Worm (Caenorhabditis elegans): Measurements from ENCODE around the gene exo-1.

exo-1 gene

DNA sequence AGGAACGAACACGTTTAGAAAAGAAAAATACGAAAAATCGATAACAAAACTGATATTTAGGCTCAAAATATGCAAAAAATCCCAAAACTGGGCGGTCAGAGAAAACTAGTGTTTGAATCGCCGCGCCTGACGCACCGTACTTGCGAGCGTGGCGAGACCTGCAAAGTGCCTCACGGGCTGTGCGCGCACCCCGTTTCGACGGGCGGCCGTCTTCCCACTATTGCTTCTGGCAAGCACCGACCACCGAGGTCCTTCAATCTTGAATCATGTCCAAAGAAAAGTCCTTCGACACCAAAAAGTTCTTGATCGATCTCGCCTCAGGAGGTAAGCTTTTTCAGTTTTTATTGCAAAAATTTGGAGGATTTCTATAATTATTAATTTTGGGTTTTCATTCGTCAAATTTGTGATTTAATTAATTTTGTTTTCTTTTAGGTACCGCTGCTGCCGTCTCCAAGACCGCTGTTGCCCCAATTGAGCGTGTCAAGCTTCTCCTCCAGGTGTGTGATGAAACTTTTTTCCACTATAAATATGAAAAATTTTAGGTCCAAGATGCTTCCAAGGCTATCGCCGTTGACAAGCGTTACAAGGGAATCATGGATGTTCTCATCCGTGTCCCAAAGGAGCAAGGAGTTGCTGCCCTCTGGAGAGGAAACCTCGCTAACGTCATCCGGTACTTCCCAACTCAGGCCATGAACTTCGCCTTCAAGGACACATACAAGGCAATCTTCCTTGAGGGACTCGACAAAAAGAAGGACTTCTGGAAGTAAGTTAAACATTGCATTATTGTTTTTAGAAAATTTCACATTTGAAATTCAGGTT is 39.9 kb downstream of the exo-1 start, which contains the start of gene ant-1.1 (continued):
- TF ChIP-seq zag-1 (tag; optimal IDR thresholded peaks at IDR 0.05) (no peak), zip-4 (GFP tag; optimal IDR thresholded peaks at IDR 0.05) (peak; percentile 87), alr-1 (tag; optimal IDR thresholded peaks at IDR 0.05; ENCODE audit: borderline replicate concordance) (no peak), nhr-77 (tag; optimal IDR thresholded peaks at IDR 0.05) (peak; percentile 94), pax-3 (tag; optimal IDR thresholded peaks at IDR 0.05) (peak; percentile 96), nhr-47 (tag; optimal IDR thresholded peaks at IDR 0.05) (peak; percentile 98), lsy-2 (tag; optimal IDR thresholded peaks at IDR 0.05) (peak; percentile 99), ceh-8 (GFP tag; optimal IDR thresholded peaks at IDR 0.05) (peak; percentile 88), fkh-8 (tag; optimal IDR thresholded peaks at IDR 0.05) (peak; percentile 98), elt-3 (tag; optimal IDR thresholded peaks at IDR 0.05) (peak in 5 of 6 experiments; percentile 39 to 86 (median 60)), ceh-88 (GFP tag; IDR thresholded peaks at IDR 0.05) (peak; percentile 92), C34B4.2 (tag; optimal IDR thresholded peaks at IDR 0.05) (peak; percentile 100), ceh-90 (tag; optimal IDR thresholded peaks at IDR 0.05) (peak; percentile 38), rnt-1 (tag; optimal IDR thresholded peaks at IDR 0.05) (peak; percentile 96), nhr-20 (tag; optimal IDR thresholded peaks at IDR 0.05) (peak; percentile 95), ces-1 (GFP tag; optimal IDR thresholded peaks at IDR 0.05) (no peak), tbx-2 (tag; optimal IDR thresholded peaks at IDR 0.05) (peak; percentile 96), efl-3 (GFP tag; optimal IDR thresholded peaks at IDR 0.05) (peak; percentile 16), nhr-19 (GFP tag; conservative IDR thresholded peaks at IDR 0.05) (peak; percentile 97), jun-1 (tag; optimal IDR thresholded peaks at IDR 0.05) (peak; percentile 94), nhr-85 (tag) (peak; percentile 96), hlh-17 (GFP tag; optimal IDR thresholded peaks at IDR 0.05; ENCODE audit: borderline replicate concordance) (no peak), nhr-84 (tag; optimal IDR thresholded peaks at IDR 0.05) (no peak), lin-35 (GFP tag; optimal IDR thresholded peaks at IDR 0.05) (peak; percentile 98), C16A3.4 (tag; optimal IDR thresholded peaks at IDR 0.05) (peak; percentile 94), unc-98 (GFP tag; IDR thresholded peaks at IDR 0.05) (peak; percentile 67; the same call in 1 of the 2 replicates), ets-5 (GFP tag; IDR thresholded peaks at IDR 0.05) (no peak), aha-1 (tag; optimal IDR thresholded peaks at IDR 0.05) (peak; percentile 46), hpl-2 (GFP tag; optimal IDR thresholded peaks at IDR 0.05) (peak; percentile 2), vab-15 (tag; optimal IDR thresholded peaks at IDR 0.05) (peak; percentile 96), pag-3 (tag; optimal IDR thresholded peaks at IDR 0.05; ENCODE audit: borderline replicate concordance, insufficient read depth) (no peak), fkh-4 (tag; optimal IDR thresholded peaks at IDR 0.05; ENCODE audit: borderline replicate concordance) (no peak), ztf-11 (tag; optimal IDR thresholded peaks at IDR 0.05) (peak in 1 of 2 experiments; percentile 87), ama-1 (optimal IDR thresholded peaks at IDR 0.05) (peak; percentile 83), efl-1 (optimal IDR thresholded peaks at IDR 0.05) (peak; percentile 90 to 99), efl-1 (GFP tag; optimal IDR thresholded peaks at IDR 0.05 in 1 of 2) (peak; percentile 98 to 100), snpc-4 (tag; optimal IDR thresholded peaks at IDR 0.05) (peak; percentile 57), ztf-4 (tag; optimal IDR thresholded peaks at IDR 0.05) (peak; percentile 85), nhr-12 (tag; optimal IDR thresholded peaks at IDR 0.05) (no peak)

DNA sequence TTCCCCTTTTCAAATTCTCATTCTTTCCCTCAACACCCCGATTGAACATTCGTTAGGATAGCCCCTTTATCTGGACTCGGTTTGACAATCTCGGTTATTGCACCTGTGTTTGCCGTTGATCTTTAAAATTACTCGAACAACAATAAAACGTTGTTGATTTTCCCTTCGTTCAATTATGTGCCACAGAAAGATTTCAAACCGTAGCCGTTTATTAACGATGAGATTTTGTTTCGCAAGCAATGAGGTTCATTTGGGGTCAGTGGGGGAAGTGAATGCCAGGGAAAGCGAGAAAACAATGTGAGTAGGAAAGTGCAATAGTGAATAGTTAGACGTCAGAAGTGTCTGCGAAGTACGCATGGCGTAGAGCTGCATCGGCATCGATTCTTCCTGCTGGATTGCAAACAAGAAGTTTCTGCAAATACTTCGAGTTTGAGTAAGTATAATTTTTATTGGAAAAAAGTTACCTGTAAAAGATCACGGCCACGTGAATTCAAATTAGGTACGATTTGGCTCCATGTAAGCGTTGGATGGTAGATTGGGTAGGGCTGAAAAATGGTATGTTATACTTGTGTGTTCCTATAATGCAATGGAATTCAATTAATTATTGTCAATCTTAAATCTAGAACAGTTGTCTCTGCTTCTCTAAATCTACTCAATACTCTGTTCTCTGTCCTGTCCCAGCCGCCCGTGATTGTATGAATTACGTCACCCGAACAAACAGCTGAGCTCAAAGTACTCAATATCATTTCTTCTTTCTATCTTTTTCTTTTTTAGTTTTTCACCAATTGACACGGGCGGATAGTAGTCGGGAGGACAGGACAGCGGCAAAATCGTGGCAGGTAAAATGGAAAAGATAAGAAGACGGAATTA is 41.4 kb downstream of the exo-1 start, which contains the start of gene kel-3:
kel-3 (plus strand) TSS at position 328 of the 870 bp plus-strand sequence.
- peak; percentile 98 for TF ChIP-seq ama-1 (optimal IDR thresholded peaks at IDR 0.05)
- peak in 1 of 3 experiments; percentile 39 for TF ChIP-seq ceh-82 (tag; optimal IDR thresholded peaks at IDR 0.05)
- TF ChIP-seq egl-13 (tag; optimal IDR thresholded peaks at IDR 0.05), result no peak
- TF ChIP-seq Y116A8C.19 (tag; optimal IDR thresholded peaks at IDR 0.05; ENCODE audit: borderline replicate concordance), result no peak
- TF ChIP-seq ztf-11 (tag; optimal IDR thresholded peaks at IDR 0.05), result peak in 1 of 2 experiments; percentile 23
- TF ChIP-seq mab-9 (GFP tag; IDR thresholded peaks at IDR 0.05), result 0 out of 2 replicates have a peak, but pooled peaks have one; percentile 23
- no peak for TF ChIP-seq aha-1 (tag; optimal IDR thresholded peaks at IDR 0.05)
- TF ChIP-seq snu-23 (GFP tag; optimal IDR thresholded peaks at IDR 0.05), result peak; percentile 75
- TF ChIP-seq blmp-1 (tag; optimal IDR thresholded peaks at IDR 0.05), result peak; percentile 79
- peak in 4 of 6 experiments; percentile 69 to 94 (median 76) for TF ChIP-seq elt-3 (tag; optimal IDR thresholded peaks at IDR 0.05)
- no peak for TF ChIP-seq isw-1 (GFP tag; IDR thresholded peaks at IDR 0.05)
- peak; percentile 16 for TF ChIP-seq unc-86 (tag; optimal IDR thresholded peaks at IDR 0.05)
- no peak for TF ChIP-seq sptf-1 (tag; optimal IDR thresholded peaks at IDR 0.05)
- TF ChIP-seq nhr-28 (tag; optimal IDR thresholded peaks at IDR 0.05), result no peak
- peak; percentile 14 for TF ChIP-seq fkh-4 (tag; optimal IDR thresholded peaks at IDR 0.05; ENCODE audit: borderline replicate concordance)
- TF ChIP-seq efl-1 (optimal IDR thresholded peaks at IDR 0.05), result peak; percentile 33 to 47
- peak; percentile 31 to 95 for TF ChIP-seq efl-1 (GFP tag; optimal IDR thresholded peaks at IDR 0.05 in 1 of 2)
